Worm (Caenorhabditis elegans) whole organism, late embryonic: Measurements from ENCODE around the gene C14H10.2.

Experiments used
- C08G9.2 ChIP-seq: sonication (generic microtip); optimal IDR thresholded peaks from 2 replicates; lab custom pipeline; 2016; ENCODE audit warnings: mild to moderate bottlenecking, missing genetic modification characterization, moderate library complexity, missing compliant biosample characterization
- K09A11.1 ChIP-seq: sonication (generic microtip); optimal IDR thresholded peaks from 2 replicates; lab custom pipeline; 2017; ENCODE audit warnings: antibody characterized with exemption, mild to moderate bottlenecking, missing genetic modification characterization, missing compliant biosample characterization; ENCODE audit not compliant: insufficient read depth
- Y22D7AL.16 ChIP-seq: sonication (generic microtip); optimal IDR thresholded peaks from 2 replicates; lab custom pipeline; 2016; ENCODE audit warnings: missing genetic modification characterization, missing compliant biosample characterization
- ahr-1 ChIP-seq: sonication (generic microtip); optimal IDR thresholded peaks from 2 replicates; lab custom pipeline; 2016; ENCODE audit warnings: missing genetic modification characterization, missing compliant biosample characterization
- ama-1 ChIP-seq: fragments of 150-350 bp; optimal IDR thresholded peaks from 2 replicates; lab custom pipeline; 2014
- ceh-14 ChIP-seq: sonication (generic microtip); optimal IDR thresholded peaks from 2 replicates; lab custom pipeline; 2016; ENCODE audit warnings: missing genotype, missing genetic modification characterization, missing compliant biosample characterization
- ceh-18 ChIP-seq: sonication (generic microtip); optimal IDR thresholded peaks from 2 replicates; lab custom pipeline; 2016; ENCODE audit warnings: missing genetic modification characterization, missing compliant biosample characterization
- ceh-2 ChIP-seq: sonication (generic microtip); optimal IDR thresholded peaks from 2 replicates; lab custom pipeline; 2016; ENCODE audit warnings: missing genotype, missing genetic modification characterization, missing compliant biosample characterization
- ceh-22 ChIP-seq: sonication (generic microtip); optimal IDR thresholded peaks from 2 replicates; lab custom pipeline; 2017; ENCODE audit warnings: missing biosample characterization, missing genetic modification characterization
- ceh-48 ChIP-seq: sonication (generic microtip); optimal IDR thresholded peaks from 2 replicates; lab custom pipeline; 2016; ENCODE audit warnings: missing genetic modification characterization, inconsistent platforms, missing compliant biosample characterization
- elt-4 ChIP-seq: sonication (generic microtip); optimal IDR thresholded peaks from 2 replicates; lab custom pipeline; 2016; ENCODE audit warnings: missing genetic modification characterization, missing compliant biosample characterization
- ets-4 ChIP-seq: sonication (generic microtip); optimal IDR thresholded peaks from 2 replicates; lab custom pipeline; 2016; ENCODE audit warnings: missing genetic modification characterization, missing compliant biosample characterization
- eyg-1 ChIP-seq: sonication (generic microtip); optimal IDR thresholded peaks from 2 replicates; lab custom pipeline; 2016; ENCODE audit warnings: missing genotype, missing genetic modification characterization, missing compliant biosample characterization
- fkh-6 ChIP-seq: sonication (generic microtip); optimal IDR thresholded peaks from 2 replicates; lab custom pipeline; 2016; ENCODE audit warnings: missing genetic modification characterization, missing compliant biosample characterization
- gmeb-2 ChIP-seq: sonication (generic microtip); optimal IDR thresholded peaks from 2 replicates; lab custom pipeline; 2016; ENCODE audit warnings: missing genetic modification characterization, inconsistent platforms, missing compliant biosample characterization
- hlh-13 ChIP-seq: fragments of 200-800 bp; sonication (Bioruptor generic); optimal IDR thresholded peaks from 2 replicates; lab custom pipeline; 2018; ENCODE audit warnings: mild to moderate bottlenecking, missing genetic modification characterization, missing compliant biosample characterization
- hlh-30 ChIP-seq: sonication (generic microtip); optimal IDR thresholded peaks from 2 replicates; lab custom pipeline; 2017; ENCODE audit warnings: antibody characterized with exemption, missing genetic modification characterization, missing compliant biosample characterization; ENCODE audit not compliant: insufficient read depth
- hlh-6 ChIP-seq: sonication (generic microtip); optimal IDR thresholded peaks from 2 replicates; lab custom pipeline; 2016; ENCODE audit warnings: missing genotype, missing genetic modification characterization, missing compliant biosample characterization
- lin-11 ChIP-seq: fragments of 200-800 bp; sonication (Bioruptor generic); optimal IDR thresholded peaks from 2 replicates; lab custom pipeline; 2018; ENCODE audit warnings: mild to moderate bottlenecking, missing genetic modification characterization, missing compliant biosample characterization
- nfya-1 ChIP-seq: sonication (generic microtip); optimal IDR thresholded peaks from 2 replicates; lab custom pipeline; 2017; ENCODE audit warnings: missing genetic modification characterization, mild to moderate bottlenecking, missing compliant biosample characterization, antibody characterized with exemption, moderate library complexity
- nhr-11 ChIP-seq: fragments of 150-350 bp; optimal IDR thresholded peaks from 2 replicates; lab custom pipeline; 2014; ENCODE audit warnings: missing biosample characterization, missing genetic modification characterization
- npax-4 ChIP-seq: sonication (generic microtip); optimal IDR thresholded peaks from 2 replicates; lab custom pipeline; 2016; ENCODE audit warnings: missing genetic modification characterization, missing compliant biosample characterization
- pat-9 ChIP-seq: fragments of 200-800 bp; sonication (Bioruptor generic); optimal IDR thresholded peaks from 2 replicates; lab custom pipeline; 2018; ENCODE audit warnings: mild to moderate bottlenecking, missing genetic modification characterization, moderate library complexity, missing compliant biosample characterization
- pax-1 ChIP-seq: fragments of 150-350 bp; optimal IDR thresholded peaks from 2 replicates; lab custom pipeline; 2014; ENCODE audit warnings: missing biosample characterization, missing genetic modification characterization
- pha-4 ChIP-seq: fragments of 150-350 bp; optimal IDR thresholded peaks from 2 replicates; lab custom pipeline; 2018; ENCODE audit warnings: missing biosample characterization, missing genetic modification reagents, missing genetic modification characterization
- pqm-1 ChIP-seq: sonication (generic microtip); optimal IDR thresholded peaks from 2 replicates; lab custom pipeline; 2016; ENCODE audit warnings: missing genetic modification characterization, missing compliant biosample characterization
- rnt-1 ChIP-seq: sonication (generic microtip); optimal IDR thresholded peaks from 2 replicates; lab custom pipeline; 2016; ENCODE audit warnings: missing genetic modification characterization, missing compliant biosample characterization
- sdc-2 ChIP-seq: sonication (generic microtip); optimal IDR thresholded peaks from 2 replicates; lab custom pipeline; 2016; ENCODE audit warnings: missing genotype, missing genetic modification characterization, missing compliant biosample characterization
- sox-2 ChIP-seq: fragments of 200-800 bp; sonication (Bioruptor generic); IDR thresholded peaks from 2 replicates; pipeline ENCODE4 v1.3.6; 2022; ENCODE audit warnings: missing genetic modification reagents, missing genetic modification characterization, missing compliant biosample characterization
- sox-4 ChIP-seq: sonication (generic microtip); optimal IDR thresholded peaks from 2 replicates; lab custom pipeline; 2017; ENCODE audit warnings: mild to moderate bottlenecking, missing genetic modification characterization, inconsistent platforms, missing compliant biosample characterization
- tbx-2 ChIP-seq: sonication (generic microtip); optimal IDR thresholded peaks from 2 replicates; lab custom pipeline; 2016; ENCODE audit warnings: missing genetic modification characterization, missing compliant biosample characterization
- tbx-7 ChIP-seq: sonication (generic microtip); optimal IDR thresholded peaks from 2 replicates; lab custom pipeline; 2016; ENCODE audit warnings: missing genotype, missing genetic modification characterization, missing compliant biosample characterization
- ttx-3 ChIP-seq: sonication (generic microtip); optimal IDR thresholded peaks from 2 replicates; lab custom pipeline; 2016; ENCODE audit warnings: missing genetic modification reagents, missing genetic modification characterization, missing compliant biosample characterization
- unc-3 ChIP-seq, 2 experiments: fragments of 200-800 bp in 1 of 2; sonication (Bioruptor generic) in 1 of 2; sonication (generic microtip) in 1 of 2; conservative IDR thresholded peaks in 1 of 2; optimal IDR thresholded peaks in 1 of 2; 2 replicates each; pipeline versions ENCODE4 v1.3.6 to Lab custom; 2016 to 2022; ENCODE audit warnings: missing compliant biosample characterization in 2 of 2, missing genetic modification characterization in 2 of 2, missing genetic modification reagents in 1 of 2
- unc-42 ChIP-seq: sonication (generic microtip); optimal IDR thresholded peaks from 2 replicates; lab custom pipeline; 2016; ENCODE audit warnings: missing genotype, missing genetic modification characterization, missing compliant biosample characterization
- unc-55 ChIP-seq: sonication (generic microtip); optimal IDR thresholded peaks from 2 replicates; lab custom pipeline; 2017; ENCODE audit warnings: missing biosample characterization, missing genetic modification reagents, missing genetic modification characterization
- zip-5 ChIP-seq: sonication (generic microtip); optimal IDR thresholded peaks from 2 replicates; lab custom pipeline; 2016; ENCODE audit warnings: missing genetic modification characterization, missing compliant biosample characterization
- ztf-16 ChIP-seq: sonication (generic microtip); optimal IDR thresholded peaks from 2 replicates; lab custom pipeline; 2017; ENCODE audit warnings: missing genetic modification characterization, missing compliant biosample characterization

C14H10.2 gene

ce11 chrX:10238146-10238749, 14.4 kb downstream of the C14H10.2 start:
- peak; percentile 73 for TF ChIP-seq unc-55 (GFP tag; lab: Kevin White, UChicago)
- no peak for TF ChIP-seq pat-9 (tag; lab: Kevin White, UChicago)
- TF ChIP-seq pax-1: no peak
- no peak for TF ChIP-seq gmeb-2 (tag; lab: Kevin White, UChicago)
- TF ChIP-seq hlh-6 (tag; lab: Kevin White, UChicago): no peak
- peak; percentile 1 for TF ChIP-seq tbx-2
- no peak for TF ChIP-seq fkh-6 (tag; lab: Kevin White, UChicago)
- TF ChIP-seq nfya-1 (tag; lab: Kevin White, UChicago): peak; percentile 40
- TF ChIP-seq, all 69 proteins: peak for 3

- TF ChIP-seq unc-55 (GFP tag; lab: Kevin White, UChicago): no peak
- TF ChIP-seq ceh-14 (tag; lab: Kevin White, UChicago): no peak
- TF ChIP-seq ceh-2 (tag; lab: Kevin White, UChicago): no peak
- TF ChIP-seq Y22D7AL.16: no peak
- no peak for TF ChIP-seq ahr-1
- no peak for TF ChIP-seq ttx-3 (tag; lab: Kevin White, UChicago)
- TF ChIP-seq nfya-1 (tag; lab: Kevin White, UChicago): no peak
- no peak for TF ChIP-seq K09A11.1 (tag; lab: Kevin White, UChicago)
- no peak for TF ChIP-seq ztf-16 (tag; lab: Kevin White, UChicago)
- no peak for TF ChIP-seq sox-2 (GFP tag; lab: Robert Waterston, UW)
- no peak for TF ChIP-seq hlh-13 (GFP tag; lab: Kevin White, UChicago)
- TF ChIP-seq ceh-22 (tag; lab: Kevin White, UChicago): no peak
- no peak for TF ChIP-seq hlh-6 (tag; lab: Kevin White, UChicago)
- no peak for TF ChIP-seq tbx-7
- TF ChIP-seq unc-3 (GFP tag; conservative IDR thresholded peaks at IDR 0.05; lab: Robert Waterston, UW): no peak
- no peak for TF ChIP-seq unc-3 (tag; optimal IDR thresholded peaks at IDR 0.05; lab: Kevin White, UChicago)
- no peak for TF ChIP-seq ceh-18 (tag; lab: Kevin White, UChicago)
- no peak for TF ChIP-seq unc-42 (tag; lab: Kevin White, UChicago)
These were observed 15.8 kb downstream of the C14H10.2 start, which contains the start of gene zipt-13 for ce11 chrX:10236844-10237243. zipt-13 (minus strand) TSS chrX:10236944.

ce11 chrX:10232395-10232794, 20.3 kb downstream of the C14H10.2 start:
- peak; percentile 13 for TF ChIP-seq unc-42 (tag; lab: Kevin White, UChicago)
- no peak for TF ChIP-seq eyg-1
- no peak for TF ChIP-seq hlh-13 (GFP tag; lab: Kevin White, UChicago)

- TF ChIP-seq ama-1 (lab: Kevin White, UChicago): no peak
- TF ChIP-seq nfya-1 (tag; lab: Kevin White, UChicago): no peak
- TF ChIP-seq pqm-1 (tag; lab: Kevin White, UChicago): no peak
- no peak for TF ChIP-seq lin-11
- no peak for TF ChIP-seq pat-9 (tag; lab: Kevin White, UChicago)
- no peak for TF ChIP-seq npax-4
- TF ChIP-seq ceh-2 (tag; lab: Kevin White, UChicago): no peak
- TF ChIP-seq hlh-30 (tag; lab: Kevin White, UChicago): peak; percentile 19
These were observed 21.8 kb downstream of the C14H10.2 start for ce11 chrX:10230872-10231271.

- TF ChIP-seq unc-3 (GFP tag; conservative IDR thresholded peaks at IDR 0.05; lab: Robert Waterston, UW): no peak
- TF ChIP-seq unc-3 (tag; optimal IDR thresholded peaks at IDR 0.05; lab: Kevin White, UChicago): no peak
- TF ChIP-seq C08G9.2 (tag; lab: Kevin White, UChicago): no peak
- TF ChIP-seq ahr-1: no peak
- no peak for TF ChIP-seq unc-42 (tag; lab: Kevin White, UChicago)
- no peak for TF ChIP-seq sox-2 (GFP tag; lab: Robert Waterston, UW)
- TF ChIP-seq tbx-7: no peak
- no peak for TF ChIP-seq nhr-11
- no peak for TF ChIP-seq zip-5
- TF ChIP-seq ets-4 (tag; lab: Kevin White, UChicago): no peak
- no peak for TF ChIP-seq rnt-1 (tag; lab: Kevin White, UChicago)
- TF ChIP-seq hlh-13 (GFP tag; lab: Kevin White, UChicago): no peak
- TF ChIP-seq elt-4 (tag; lab: Kevin White, UChicago): no peak
- no peak for TF ChIP-seq ztf-16 (tag; lab: Kevin White, UChicago)
- TF ChIP-seq pha-4 (tag; lab: Kevin White, UChicago): no peak
- TF ChIP-seq lin-11: no peak
- no peak for TF ChIP-seq sox-4
- no peak for TF ChIP-seq sdc-2
- no peak for TF ChIP-seq ceh-48 (tag; lab: Kevin White, UChicago)
These were observed 24.5 kb downstream of the C14H10.2 start, which contains the start of gene C14H10.3 for ce11 chrX:10228094-10228746. C14H10.3 (minus strand) TSS chrX:10228137.
